Fruit fly (Drosophila melanogaster): Measurements from ENCODE around the gene CG13983.

- TF ChIP-seq psq (GFP tag; optimal IDR thresholded peaks at IDR 0.05) (no peak), Hnf4 (GFP tag; optimal IDR thresholded peaks at IDR 0.05) (no peak), h (GFP tag; optimal IDR thresholded peaks at IDR 0.05) (no peak), dmrt93B (GFP tag; optimal IDR thresholded peaks at IDR 0.05) (no peak), Hr78 (GFP tag; optimal IDR thresholded peaks at IDR 0.05) (no peak), lola (GFP tag; optimal IDR thresholded peaks at IDR 0.05) (no peak), ey (GFP tag; optimal IDR thresholded peaks at IDR 0.05) (no peak), CG9705 (GFP tag; optimal IDR thresholded peaks at IDR 0.05) (no peak), fru (GFP tag; optimal IDR thresholded peaks at IDR 0.05) (no peak), CrebA (GFP tag; optimal IDR thresholded peaks at IDR 0.05; ENCODE audit: borderline replicate concordance) (no peak), Dfd (GFP tag; optimal IDR thresholded peaks at IDR 0.05) (peak; percentile 67)
Observed at dm6 chr2L:6236426-6236825, 27.9 kb downstream of the CG13983 start.

Data from whole organism, wandering third instar larva.